Fruit fly (Drosophila melanogaster): Measurements from ENCODE around the gene wupA.

wupA gene

dm6 chrX:18136059-18136458 lies 19.3 kb upstream of the wupA start:
- TF ChIP-seq ash1 (GFP tag; optimal IDR thresholded peaks at IDR 0.05) = no peak
- no peak for TF ChIP-seq CG9817 (tag; optimal IDR thresholded peaks at IDR 0.05)
- TF ChIP-seq CG9876 (GFP tag; optimal IDR thresholded peaks at IDR 0.05) = no peak
- TF ChIP-seq Fer2 (tag; optimal IDR thresholded peaks at IDR 0.05) = no peak
- TF ChIP-seq CG18011 (GFP tag; optimal IDR thresholded peaks at IDR 0.05) = no peak
- no peak for TF ChIP-seq CoRest (tag; optimal IDR thresholded peaks at IDR 0.05)
- no peak for TF ChIP-seq CG10147 (GFP tag; optimal IDR thresholded peaks at IDR 0.05)
- no peak for TF ChIP-seq sna (GFP tag; IDR thresholded peaks at IDR 0.05; ENCODE audit: partially characterized antibody)
- no peak for TF ChIP-seq Chrac-16 (GFP tag; optimal IDR thresholded peaks at IDR 0.05)
- no peak for TF ChIP-seq CG2889 (GFP tag; IDR thresholded peaks at IDR 0.05)
- TF ChIP-seq CG6765 (GFP tag; optimal IDR thresholded peaks at IDR 0.05) = no peak
- no peak for TF ChIP-seq CG10267 (tag; optimal IDR thresholded peaks at IDR 0.05)
- no peak for TF ChIP-seq Dek (tag; optimal IDR thresholded peaks at IDR 0.05)
- TF ChIP-seq Taf1 (GFP tag; IDR thresholded peaks at IDR 0.05) = 0 out of 2 replicates have a peak, but pooled peaks have one; percentile 32
- TF ChIP-seq CG18476 (GFP tag; optimal IDR thresholded peaks at IDR 0.05) = no peak
- TF ChIP-seq slou (GFP tag; optimal IDR thresholded peaks at IDR 0.05) = no peak
- no peak for TF ChIP-seq Atf3 (GFP tag; optimal IDR thresholded peaks at IDR 0.05)
- no peak for TF ChIP-seq Dip2 (GFP tag; IDR thresholded peaks at IDR 0.05)
- no peak for TF ChIP-seq vnd (GFP tag; IDR thresholded peaks at IDR 0.05; ENCODE audit: partially characterized antibody)
- no peak for TF ChIP-seq Eip74EF (GFP tag; optimal IDR thresholded peaks at IDR 0.05)
- no peak for TF ChIP-seq cg (GFP tag; optimal IDR thresholded peaks at IDR 0.05)
- no peak for TF ChIP-seq CG8924 (tag; optimal IDR thresholded peaks at IDR 0.05)
- TF ChIP-seq Hand (GFP tag; optimal IDR thresholded peaks at IDR 0.05) = no peak
- TF ChIP-seq pfk (GFP tag; optimal IDR thresholded peaks at IDR 0.05) = no peak
- no peak for TF ChIP-seq CG11504 (tag; optimal IDR thresholded peaks at IDR 0.05)
- TF ChIP-seq btn (GFP tag; optimal IDR thresholded peaks at IDR 0.05) = no peak
- TF ChIP-seq CG7928 (GFP tag; optimal IDR thresholded peaks at IDR 0.05) = no peak
- TF ChIP-seq chn (GFP tag; optimal IDR thresholded peaks at IDR 0.05) = no peak
- no peak for TF ChIP-seq rib (GFP tag; IDR thresholded peaks at IDR 0.05)
- TF ChIP-seq Lpt (GFP tag; optimal IDR thresholded peaks at IDR 0.05) = no peak
- no peak for TF ChIP-seq CTCF (GFP tag; optimal IDR thresholded peaks at IDR 0.05)
- TF ChIP-seq CG15696 (tag; optimal IDR thresholded peaks at IDR 0.05) = no peak
- TF ChIP-seq eve (GFP tag; optimal IDR thresholded peaks at IDR 0.05) = no peak
- no peak for TF ChIP-seq MBD-R2 (GFP tag; IDR thresholded peaks at IDR 0.05)
- TF ChIP-seq Elba2 (GFP tag; optimal IDR thresholded peaks at IDR 0.05) = no peak
- TF ChIP-seq dmrt99B (tag; optimal IDR thresholded peaks at IDR 0.05) = no peak
- TF ChIP-seq CG30431 (GFP tag; optimal IDR thresholded peaks at IDR 0.05) = no peak
- TF ChIP-seq CG7786 (GFP tag; optimal IDR thresholded peaks at IDR 0.05) = no peak
- TF ChIP-seq CG4360 (GFP tag; IDR thresholded peaks at IDR 0.05) = no peak
- no peak for TF ChIP-seq tll (GFP tag; optimal IDR thresholded peaks at IDR 0.05)
- TF ChIP-seq Hmx (GFP tag; optimal IDR thresholded peaks at IDR 0.05) = no peak
- no peak for TF ChIP-seq usp (GFP tag; optimal IDR thresholded peaks at IDR 0.05)
- TF ChIP-seq nom (GFP tag; optimal IDR thresholded peaks at IDR 0.05) = no peak
- no peak for TF ChIP-seq HHEX (GFP tag; optimal IDR thresholded peaks at IDR 0.05)
- no peak for TF ChIP-seq CG17912 (GFP tag; optimal IDR thresholded peaks at IDR 0.05)
- TF ChIP-seq CG10543 (GFP tag; optimal IDR thresholded peaks at IDR 0.05) = no peak
- TF ChIP-seq Oli (tag; optimal IDR thresholded peaks at IDR 0.05) = peak; percentile 15
- TF ChIP-seq hbn (GFP tag; IDR thresholded peaks at IDR 0.05; ENCODE audit: partially characterized antibody) = no peak
- TF ChIP-seq CrebB (tag; optimal IDR thresholded peaks at IDR 0.05) = no peak
- no peak for TF ChIP-seq jumu (GFP tag; optimal IDR thresholded peaks at IDR 0.05)
- TF ChIP-seq CG9932 (GFP tag; IDR thresholded peaks at IDR 0.05) = no peak
- TF ChIP-seq Ets65A (GFP tag) = peak; percentile 62
